Fruit fly (Drosophila melanogaster) ovary, adult (tissue): ENCODE results near the gene CG17450.
"Not testable (repeated sequence)": the region's sequence is repeated elsewhere in the genome, so short reads cannot be mapped to it uniquely, and the experiment has no call there.

ENCODE experiments used
- CG17801 ChIP-seq: fragments of 200-800 bp; optimal IDR thresholded peaks from 2 replicates; lab custom pipeline; 2019; ENCODE audit warnings: missing biosample characterization, mild to moderate bottlenecking, missing genetic modification characterization, moderate library complexity; ENCODE audit not compliant: partially characterized antibody

CG17450 gene

dm6 chrX:21608820-21609219 lies at the start of gene CG17450:
Gene CG17450 (minus strand): TSS chrX:21608920.
- TF ChIP-seq CG17801 (GFP tag; lab: Kevin White, UChicago): not testable (repeated sequence)

dm6 chrX:21632852-21633251 lies 24.1 kb upstream of the CG17450 start:
- no peak for TF ChIP-seq CG17801 (GFP tag; lab: Kevin White, UChicago)

- no peak for TF ChIP-seq CG17801 (GFP tag; lab: Kevin White, UChicago)
Observed at dm6 chrX:21632213-21632612, 23.5 kb upstream of the CG17450 start.

dm6 chrX:21631452-21631851 lies 22.7 kb upstream of the CG17450 start:
- peak; percentile 84 for TF ChIP-seq CG17801 (GFP tag; lab: Kevin White, UChicago)

- no peak for TF ChIP-seq CG17801 (GFP tag; lab: Kevin White, UChicago)
Observed at dm6 chrX:21630160-21630738, 21.5 kb upstream of the CG17450 start.

dm6 chrX:21629482-21630159 lies 20.9 kb upstream of the CG17450 start, which contains the start of gene DIP1:
Gene DIP1 (minus strand): TSS chrX:21630148.
- peak; percentile 36 for TF ChIP-seq CG17801 (GFP tag; lab: Kevin White, UChicago)

- TF ChIP-seq CG17801 (GFP tag; lab: Kevin White, UChicago): not testable (repeated sequence)
Observed at dm6 chrX:21623641-21624040, 14.9 kb upstream of the CG17450 start, which contains the start of gene CG32500. Gene CG32500 (minus strand): TSS chrX:21623750.

dm6 chrX:21621004-21621403 lies 12.3 kb upstream of the CG17450 start, which contains the start of gene CG32819:
Gene CG32819 (minus strand): TSS chrX:21621104.
- not testable (repeated sequence) for TF ChIP-seq CG17801 (GFP tag; lab: Kevin White, UChicago)

- TF ChIP-seq CG17801 (GFP tag; lab: Kevin White, UChicago): not testable (repeated sequence)
Observed at dm6 chrX:21617517-21617916, 8.8 kb upstream of the CG17450 start, which contains the start of gene CG32857. Gene CG32857 (minus strand): TSS chrX:21617617.

dm6 chrX:21615139-21615538 lies 6.4 kb upstream of the CG17450 start, which contains the start of gene CG32820:
Gene CG32820 (minus strand): TSS chrX:21615239.
- TF ChIP-seq CG17801 (GFP tag; lab: Kevin White, UChicago): not testable (repeated sequence)

dm6 chrX:21611426-21611825 lies 2.7 kb upstream of the CG17450 start, which contains the start of gene CG33502:
Gene CG33502 (minus strand): TSS chrX:21611526.
- not testable (repeated sequence) for TF ChIP-seq CG17801 (GFP tag; lab: Kevin White, UChicago)

dm6 chrX:21605514-21605913 lies 3.2 kb downstream of the CG17450 start:
- TF ChIP-seq CG17801 (GFP tag; lab: Kevin White, UChicago): no peak

- no peak for TF ChIP-seq CG17801 (GFP tag; lab: Kevin White, UChicago)
Observed at dm6 chrX:21604956-21605502, 3.7 kb downstream of the CG17450 start, which contains the start of gene GCS2alpha. Gene GCS2alpha (minus strand): TSS chrX:21605264.

- peak; percentile 24 for TF ChIP-seq CG17801 (GFP tag; lab: Kevin White, UChicago)
Observed at dm6 chrX:21593907-21594306, 14.8 kb downstream of the CG17450 start.

- TF ChIP-seq CG17801 (GFP tag; lab: Kevin White, UChicago): peak; percentile 62
Observed at dm6 chrX:21591990-21592389, 16.7 kb downstream of the CG17450 start.
